Fruit fly (Drosophila melanogaster) Kc167 (cell line): ENCODE measurements around the gene CG31088.

ENCODE experiments used
- Myc ChIP-seq: fragments of >200 bp; optimal IDR thresholded peaks from 2 replicates; lab custom pipeline; 2017; ENCODE audit warnings: missing external identifiers
- Sin3A ChIP-seq: fragments of >200 bp; optimal IDR thresholded peaks from 2 replicates; lab custom pipeline; 2018; ENCODE audit warnings: missing external identifiers
- h ChIP-seq: fragments of >200 bp; optimal IDR thresholded peaks from 3 replicates; lab custom pipeline; 2018; ENCODE audit warnings: missing external identifiers
- insv ChIP-seq: fragments of >200 bp; optimal IDR thresholded peaks from 3 replicates; lab custom pipeline; 2018; ENCODE audit warnings: missing external identifiers
- psq ChIP-seq: fragments of >200 bp; optimal IDR thresholded peaks from 2 replicates; lab custom pipeline; 2017; ENCODE audit warnings: missing external identifiers
- ttk ChIP-seq: sonication (Bioruptor generic); optimal IDR thresholded peaks from 2 replicates; lab custom pipeline; 2017; ENCODE audit warnings: missing external identifiers

DNA sequence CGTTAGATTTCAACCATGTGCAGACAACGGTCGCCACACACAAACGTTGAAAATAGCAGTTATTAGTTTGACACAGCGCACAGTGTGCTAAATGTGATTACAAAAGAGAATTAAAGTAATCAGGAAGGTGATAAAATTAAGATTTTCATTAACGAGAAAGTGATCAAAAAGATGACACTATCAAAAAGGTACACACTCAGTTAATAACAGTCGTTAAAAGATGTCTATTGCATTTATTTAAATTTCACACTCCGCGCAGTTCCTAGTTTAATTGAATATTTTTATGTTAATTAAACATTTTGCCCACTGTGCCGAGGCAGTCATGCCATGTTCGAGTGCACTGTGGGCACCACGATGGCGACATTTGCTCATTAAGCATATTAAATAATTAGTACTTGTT lies 23.6 kb downstream of the CG31088 start:
- no peak for TF ChIP-seq Myc (lab: Kevin White, UChicago)
- no peak for TF ChIP-seq psq
- no peak for TF ChIP-seq ttk (lab: Kevin White, UChicago)
- TF ChIP-seq Sin3A (lab: Kevin White, UChicago), result no peak
- no peak for TF ChIP-seq h
- TF ChIP-seq insv (lab: Kevin White, UChicago), result no peak
